Worm (Caenorhabditis elegans): ENCODE data around the gene chkr-1.
"Not testable (repeated sequence)": the region's sequence is repeated elsewhere in the genome, so short reads cannot be mapped to it uniquely, and the experiment has no call there.

chkr-1 gene

DNA sequence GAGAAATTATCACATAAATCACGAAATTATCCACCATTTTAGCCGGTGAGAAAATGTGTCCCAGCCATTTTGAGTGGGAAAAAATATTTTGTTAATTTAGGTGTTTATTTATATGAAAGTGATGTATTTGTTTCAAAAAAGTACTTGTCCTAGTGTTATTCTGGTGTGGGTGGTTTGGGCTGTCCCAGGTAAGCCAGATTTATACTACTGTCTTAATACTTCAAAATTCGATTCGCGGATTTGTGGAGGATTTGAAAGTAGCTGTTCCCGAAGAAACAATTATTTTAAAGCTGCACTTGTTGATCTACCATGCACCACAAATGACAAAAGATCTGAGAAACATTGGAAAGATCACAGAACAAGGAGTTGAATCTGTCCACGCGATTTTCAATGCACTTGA, 34.7 kb upstream of the chkr-1 start, which contains the start of gene Y73B3A.11:
Y73B3A.11 (plus strand) TSS at position 301 of the 400 bp plus-strand sequence.
- TF ChIP-seq bed-1 (GFP tag; IDR thresholded peaks at IDR 0.05) (no peak), xnd-1 (tag; optimal IDR thresholded peaks at IDR 0.05) (no peak), Y95B8A.8 (GFP tag; IDR thresholded peaks at IDR 0.05) (no peak), repo-1 (tag; optimal IDR thresholded peaks at IDR 0.05) (no peak), F10E7.11 (tag; optimal IDR thresholded peaks at IDR 0.05) (no peak), lir-1 (GFP tag; conservative IDR thresholded peaks at IDR 0.05) (no peak), B0336.3 (GFP tag; IDR thresholded peaks at IDR 0.05) (no peak), nfya-1 (tag; optimal IDR thresholded peaks at IDR 0.05; ENCODE audit: borderline replicate concordance, insufficient read depth) (no peak)

DNA sequence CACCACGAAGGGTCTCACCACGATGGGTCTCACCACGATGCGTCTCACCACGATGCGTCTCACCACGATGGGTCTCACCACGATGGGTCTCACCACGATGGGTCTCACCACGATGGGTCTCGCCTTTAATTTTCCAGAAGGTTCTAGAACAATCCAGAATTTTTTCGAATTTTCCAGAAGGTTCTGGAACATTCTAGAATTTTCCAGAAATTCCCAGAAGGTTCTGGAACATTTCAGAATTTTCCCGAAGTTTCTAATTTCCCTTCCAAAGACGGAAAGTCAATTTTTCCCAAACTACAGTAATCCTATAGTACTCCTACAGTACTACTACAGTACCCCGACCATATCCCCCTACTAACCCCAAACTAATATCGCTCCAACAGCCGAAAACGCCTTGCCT, 20.9 kb upstream of the chkr-1 start:
- peak; percentile 43 for TF ChIP-seq F33H1.4 (GFP tag; IDR thresholded peaks at IDR 0.05)
- TF ChIP-seq hsf-1 (GFP tag; IDR thresholded peaks at IDR 0.05) = peak; percentile 94
- peak; percentile 43; the same call in 1 of the 2 replicates for TF ChIP-seq dox-1 (GFP tag; IDR thresholded peaks at IDR 0.05)
- TF ChIP-seq D2030.7 (GFP tag; IDR thresholded peaks at IDR 0.05) = 0 out of 2 replicates have a peak, but pooled peaks have one; percentile 24

DNA sequence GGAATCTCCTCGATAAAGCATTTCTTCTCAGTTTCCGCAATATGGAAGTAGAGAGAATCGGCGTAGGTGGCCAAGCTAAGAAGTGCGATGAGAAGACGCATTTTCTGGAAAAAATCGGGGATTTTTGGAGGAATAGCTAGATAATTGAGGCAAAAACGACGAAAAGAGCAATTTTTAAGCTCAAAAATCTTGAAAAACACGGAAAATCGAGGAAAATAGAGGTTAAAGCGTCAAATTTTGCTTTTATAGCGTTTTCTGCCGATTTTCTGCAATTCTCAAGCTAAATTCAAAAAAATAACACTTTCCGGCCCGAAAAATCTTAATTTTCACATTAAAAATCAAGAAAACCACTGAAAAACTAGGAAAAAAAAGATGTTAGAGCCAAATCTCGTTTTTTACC, 19.5 kb upstream of the chkr-1 start, which contains the start of gene tmed-12:
tmed-12 (minus strand) TSS at position 101 of the 400 bp plus-strand sequence.
- not testable (repeated sequence) for TF ChIP-seq egl-44 (GFP tag; IDR thresholded peaks at IDR 0.05); F52B5.7 (tag; optimal IDR thresholded peaks at IDR 0.05); fkh-3 (tag; optimal IDR thresholded peaks at IDR 0.05)

DNA sequence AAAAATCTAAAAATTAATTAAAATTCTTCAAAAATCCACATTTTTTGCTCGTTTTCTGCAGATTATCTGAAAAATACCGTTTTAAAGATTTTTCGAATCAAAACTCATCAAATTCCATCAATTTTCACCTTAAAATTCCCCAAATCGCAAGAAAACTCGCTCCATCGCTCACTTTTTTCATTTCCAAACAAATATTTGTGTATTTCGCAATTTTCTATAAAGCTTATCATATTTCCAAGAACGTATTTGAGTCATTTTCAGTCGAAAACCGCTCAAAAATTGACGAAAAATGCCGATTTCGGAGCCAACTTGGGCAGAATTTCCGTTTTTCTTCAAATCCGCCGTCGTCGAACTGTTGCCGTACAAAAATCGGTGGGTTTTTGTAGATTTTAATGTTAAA, 18.7 kb upstream of the chkr-1 start:
- peak; percentile 79 for TF ChIP-seq cebp-1 (GFP tag; IDR thresholded peaks at IDR 0.05)
- peak; percentile 77 for TF ChIP-seq cebp-1 (tag; optimal IDR thresholded peaks at IDR 0.05)

DNA sequence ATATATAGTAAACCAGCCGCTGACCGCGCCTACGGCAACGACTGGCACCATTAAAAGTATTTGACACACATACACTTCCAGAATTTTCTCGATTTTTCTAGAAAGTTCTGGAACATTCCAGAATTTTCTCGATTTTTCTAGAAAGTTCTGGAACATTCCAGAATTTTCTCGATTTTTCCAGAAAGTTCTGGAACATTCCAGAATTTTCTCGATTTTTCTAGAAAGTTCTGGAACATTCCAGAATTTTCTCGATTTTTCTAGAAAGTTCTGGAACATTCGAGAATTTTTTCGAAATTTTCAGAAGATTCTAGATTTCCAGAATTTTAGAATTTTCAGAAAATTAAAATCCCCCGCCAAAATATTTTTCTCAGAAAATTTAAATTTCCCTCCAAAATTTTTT, 13.9 kb upstream of the chkr-1 start:
- TF ChIP-seq madf-6 (GFP tag; IDR thresholded peaks at IDR 0.05) = 0 out of 2 replicates have a peak, but pooled peaks have one; percentile 16
- TF ChIP-seq hsf-1 (GFP tag; IDR thresholded peaks at IDR 0.05) = peak; percentile 93
- peak; percentile 64 for TF ChIP-seq dox-1 (GFP tag; IDR thresholded peaks at IDR 0.05)

DNA sequence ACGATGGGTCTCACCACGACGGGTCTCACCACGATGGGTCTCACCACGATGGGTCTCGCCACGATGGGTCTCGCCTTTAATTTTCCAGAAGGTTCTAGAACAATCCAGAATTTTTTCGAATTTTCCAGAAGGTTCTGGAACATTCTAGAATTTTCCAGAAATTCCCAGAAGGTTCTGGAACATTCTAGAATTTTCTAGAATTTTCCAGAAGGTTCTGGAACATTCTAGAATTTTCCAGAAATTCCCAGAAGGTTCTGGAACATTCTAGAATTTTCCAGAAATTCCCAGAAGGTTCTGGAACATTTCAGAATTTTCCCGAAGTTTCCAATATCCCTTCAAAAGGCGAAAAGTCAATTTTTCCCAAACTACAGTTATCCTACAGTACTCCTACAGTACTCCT, 12.9 kb upstream of the chkr-1 start:
- TF ChIP-seq rcor-1 (GFP tag; IDR thresholded peaks at IDR 0.05) (peak; percentile 32; the same call in 1 of the 2 replicates), Y79H2A.3 (GFP tag; conservative IDR thresholded peaks at IDR 0.05) (0 out of 2 replicates have a peak, but pooled peaks have one; percentile 26), madf-6 (GFP tag; IDR thresholded peaks at IDR 0.05) (peak; percentile 50; the same call in 1 of the 2 replicates), ekl-4 (GFP tag; IDR thresholded peaks at IDR 0.05) (0 out of 2 replicates have a peak, but pooled peaks have one; percentile 14), egrh-3 (GFP tag; IDR thresholded peaks at IDR 0.05) (0 out of 2 replicates have a peak, but pooled peaks have one; percentile 6), pbrm-1 (GFP tag; IDR thresholded peaks at IDR 0.05) (0 out of 2 replicates have a peak, but pooled peaks have one; percentile 47), ceh-100 (GFP tag; IDR thresholded peaks at IDR 0.05) (0 out of 2 replicates have a peak, but pooled peaks have one; percentile 50), dox-1 (GFP tag; IDR thresholded peaks at IDR 0.05) (peak; percentile 82), hsf-1 (GFP tag; IDR thresholded peaks at IDR 0.05) (peak; percentile 98), F33H1.4 (GFP tag; IDR thresholded peaks at IDR 0.05) (peak; percentile 6; the same call in 1 of the 2 replicates)

DNA sequence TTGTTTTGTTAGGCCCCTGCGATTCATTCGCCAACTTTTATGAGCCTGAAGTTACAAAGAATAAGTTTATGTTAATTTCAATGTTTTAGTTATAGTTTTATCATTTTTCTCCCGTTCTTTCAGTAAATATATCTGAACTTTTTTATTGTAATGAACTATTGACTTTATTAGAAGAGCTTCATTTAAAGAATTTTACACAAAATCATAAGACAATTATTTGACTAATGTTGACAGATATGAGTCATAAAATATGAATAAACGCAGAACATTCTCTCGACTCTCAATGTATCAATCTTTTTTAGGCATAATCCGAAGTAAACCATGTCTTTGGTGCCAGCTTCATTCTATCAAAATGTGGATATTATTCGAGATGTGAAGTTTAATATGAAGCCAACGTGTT, 5.4 kb upstream of the chkr-1 start, which contains the start of the genes T08D2.5 and T08D2.4:
T08D2.5 (plus strand) TSS at position 301 of the 400 bp plus-strand sequence.
T08D2.4 (plus strand) TSS at position 322 of the 400 bp plus-strand sequence.
- no peak for TF ChIP-seq cebp-2 (GFP tag; IDR thresholded peaks at IDR 0.05)
- no peak for TF ChIP-seq aptf-3 (GFP tag; IDR thresholded peaks at IDR 0.05)
- no peak for TF ChIP-seq tbp1 (GFP tag; optimal IDR thresholded peaks at IDR 0.05)
- no peak for TF ChIP-seq hmg-20 (GFP tag; IDR thresholded peaks at IDR 0.05)
- TF ChIP-seq F23B12.7 (tag; optimal IDR thresholded peaks at IDR 0.05; ENCODE audit: insufficient read depth) = no peak
- TF ChIP-seq T26A5.8 (tag; optimal IDR thresholded peaks at IDR 0.05) = no peak
- no peak for TF ChIP-seq ztf-25 (GFP tag; IDR thresholded peaks at IDR 0.05)
- no peak for TF ChIP-seq F55B11.4 (tag; optimal IDR thresholded peaks at IDR 0.05; ENCODE audit: borderline replicate concordance, insufficient read depth)
- TF ChIP-seq B0336.3 (GFP tag; IDR thresholded peaks at IDR 0.05) = no peak
- no peak for TF ChIP-seq Y53G8AR.9 (GFP tag; conservative IDR thresholded peaks at IDR 0.05)
- TF ChIP-seq sea-2 (GFP tag; IDR thresholded peaks at IDR 0.05) = no peak
- no peak for TF ChIP-seq nhr-90 (tag; optimal IDR thresholded peaks at IDR 0.05)
- no peak for TF ChIP-seq F39B2.1 (GFP tag; IDR thresholded peaks at IDR 0.05)
- no peak for TF ChIP-seq mel-28 (tag; optimal IDR thresholded peaks at IDR 0.05; ENCODE audit: borderline replicate concordance)
- no peak for TF ChIP-seq bed-1 (GFP tag; IDR thresholded peaks at IDR 0.05)
- no peak for TF ChIP-seq ceh-40 (GFP tag; IDR thresholded peaks at IDR 0.05)

All from whole organism, young adult.